Fruit fly (Drosophila melanogaster): ENCODE data around the gene ru.

- no peak for TF ChIP-seq CG8089 (GFP tag; optimal IDR thresholded peaks at IDR 0.05)
- TF ChIP-seq CG16779 (GFP tag; IDR thresholded peaks at IDR 0.05), result no peak
- no peak for TF ChIP-seq eyg (GFP tag; optimal IDR thresholded peaks at IDR 0.05)
- TF ChIP-seq H2.0 (GFP tag; IDR thresholded peaks at IDR 0.05), result no peak
- no peak for TF ChIP-seq al (GFP tag; IDR thresholded peaks at IDR 0.05)
- no peak for TF ChIP-seq CG9876 (GFP tag; optimal IDR thresholded peaks at IDR 0.05)
- no peak for TF ChIP-seq Antp (GFP tag; optimal IDR thresholded peaks at IDR 0.05)
These were observed 15.3 kb downstream of the ru start for dm6 chr3L:1385683-1386246.

Data from whole organism, embryonic.